Fruit fly (Drosophila melanogaster) whole organism: ENCODE data around the gene CG12589.

Source experiments
- CG8478 ChIP-seq: fragments of >200 bp; optimal IDR thresholded peaks from 2 replicates; lab custom pipeline; 2018; ENCODE audit warnings: inconsistent platforms
- Dll ChIP-seq: fragments of >200 bp; optimal IDR thresholded peaks from 2 replicates; lab custom pipeline; 2017
- EcR ChIP-seq, 2 experiments: fragments of >200 bp; optimal IDR thresholded peaks; 2 replicates each; lab custom pipeline; 2017; ENCODE audit warnings: missing biosample characterization in 2 of 2, missing genetic modification characterization in 2 of 2, missing genetic modification reagents in 2 of 2
- pan ChIP-seq: fragments of >200 bp; optimal IDR thresholded peaks from 2 replicates; lab custom pipeline; 2017
- psq ChIP-seq: fragments of >200 bp; optimal IDR thresholded peaks from 2 replicates; lab custom pipeline; 2017
- usp ChIP-seq: fragments of >200 bp; optimal IDR thresholded peaks from 2 replicates; lab custom pipeline; 2017; ENCODE audit warnings: missing biosample characterization, missing genetic modification characterization, mixed read lengths

Gene CG12589

DNA sequence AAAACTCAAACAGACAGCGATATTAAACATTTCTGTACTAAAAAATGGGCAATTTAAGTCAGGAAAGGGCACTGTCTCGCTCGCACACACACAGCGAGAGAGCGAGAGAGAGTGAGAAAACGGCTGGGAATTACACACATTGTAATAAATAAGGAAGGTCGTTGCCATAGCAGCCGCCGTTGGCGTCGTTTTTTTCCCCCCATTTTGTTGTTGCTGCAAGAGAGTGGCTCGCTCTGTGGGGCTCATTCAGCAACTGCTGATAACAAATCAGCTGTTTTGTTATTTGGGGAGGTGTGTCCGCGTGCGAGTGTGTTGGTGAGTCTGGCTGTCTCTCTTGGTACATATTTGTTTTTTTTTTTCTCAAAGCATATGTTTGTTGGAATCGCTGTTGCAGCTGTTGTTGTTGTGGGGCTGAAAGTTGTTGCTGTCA is 50.9 kb downstream of the CG12589 start:
- TF ChIP-seq CG8478 (lab: Kevin White, UChicago) (peak; percentile 58), EcR (GFP tag; optimal IDR thresholded peaks at IDR 0.05; lab: Kevin White, UChicago) (peak; percentile 82 to 91), usp (GFP tag; lab: Kevin White, UChicago) (no peak), psq (no peak), Dll (peak; percentile 84), pan (no peak)
